Fruit fly (Drosophila melanogaster) whole organism, prepupa: ENCODE data around the gene CG5225.
A peak's percentile ranks its signal among the peaks of the same experiment; 100 is the strongest.

Experiments used
- Blimp-1 ChIP-seq: fragments of 200-800 bp; sonication (Bioruptor generic); optimal IDR thresholded peaks from 3 replicates; lab custom pipeline; 2017; ENCODE audit warnings: missing biosample characterization, missing genetic modification characterization, mild to moderate bottlenecking, moderate library complexity, missing genetic modification reagents
- CG10631 ChIP-seq: fragments of 200-800 bp; sonication (Bioruptor generic); optimal IDR thresholded peaks from 2 replicates; lab custom pipeline; 2016; ENCODE audit warnings: missing biosample characterization, missing genetic modification characterization
- CG11762 ChIP-seq: fragments of 200-800 bp; sonication (Bioruptor generic); optimal IDR thresholded peaks from 3 replicates; lab custom pipeline; 2016; ENCODE audit warnings: missing biosample characterization, missing genetic modification characterization; ENCODE audit not compliant: insufficient read depth
- CG15336 ChIP-seq: fragments of 200-800 bp; sonication (Bioruptor generic); IDR thresholded peaks from 2 replicates; pipeline ENCODE4 v1.3.6; 2022; ENCODE audit warnings: missing biosample characterization, missing genetic modification characterization
- CG16779 ChIP-seq: fragments of 200-800 bp; sonication (Bioruptor generic); optimal IDR thresholded peaks from 3 replicates; lab custom pipeline; 2017; ENCODE audit warnings: missing biosample characterization, mild to moderate bottlenecking, missing genetic modification characterization
- CG31627 ChIP-seq: fragments of 200-800 bp; sonication (Bioruptor generic); optimal IDR thresholded peaks from 3 replicates; lab custom pipeline; 2016; ENCODE audit warnings: missing biosample characterization, missing genetic modification characterization
- CG4318 ChIP-seq: fragments of 200-800 bp; sonication (Bioruptor generic); optimal IDR thresholded peaks from 3 replicates; lab custom pipeline; 2017; ENCODE audit warnings: missing biosample characterization, mild to moderate bottlenecking, missing genetic modification characterization
- CG6163 ChIP-seq: fragments of 200-800 bp; sonication (Bioruptor generic); IDR thresholded peaks from 3 replicates; pipeline ENCODE4 v1.3.6; 2022; ENCODE audit warnings: missing biosample characterization, missing genetic modification characterization
- CG6276 ChIP-seq: fragments of 200-800 bp; sonication (Bioruptor generic); optimal IDR thresholded peaks from 2 replicates; lab custom pipeline; 2017; ENCODE audit warnings: missing biosample characterization, mild to moderate bottlenecking, missing genetic modification characterization
- CG6792 ChIP-seq: fragments of 200-800 bp; sonication (Bioruptor generic); optimal IDR thresholded peaks from 3 replicates; lab custom pipeline; 2016; ENCODE audit warnings: missing biosample characterization, missing genetic modification characterization
- CG6808 ChIP-seq: fragments of 200-800 bp; sonication (Bioruptor generic); optimal IDR thresholded peaks from 3 replicates; lab custom pipeline; 2017; ENCODE audit warnings: missing biosample characterization, missing genetic modification characterization, mild to moderate bottlenecking, moderate library complexity, missing genetic modification reagents
- CG6854 ChIP-seq: fragments of 200-800 bp; sonication (Bioruptor generic); optimal IDR thresholded peaks from 2 replicates; lab custom pipeline; 2017; ENCODE audit warnings: missing biosample characterization, mild to moderate bottlenecking, missing genetic modification characterization
- CG7368 ChIP-seq: fragments of 200-800 bp; sonication (Bioruptor generic); optimal IDR thresholded peaks from 3 replicates; lab custom pipeline; 2016; ENCODE audit warnings: missing biosample characterization, missing genetic modification characterization
- CG8119 ChIP-seq: fragments of 200-800 bp; sonication (Bioruptor generic); IDR thresholded peaks from 3 replicates; pipeline ENCODE4 v1.3.6; 2022; ENCODE audit warnings: missing biosample characterization, missing genetic modification characterization
- CG8632 ChIP-seq: fragments of 200-800 bp; sonication (Bioruptor generic); optimal IDR thresholded peaks from 3 replicates; lab custom pipeline; 2016; ENCODE audit warnings: missing biosample characterization, missing genetic modification characterization
- CG9139 ChIP-seq: fragments of 200-800 bp; sonication (Bioruptor generic); optimal IDR thresholded peaks from 3 replicates; lab custom pipeline; 2017; ENCODE audit warnings: missing biosample characterization, mild to moderate bottlenecking, missing genetic modification characterization
- Eip75B ChIP-seq: fragments of 200-800 bp; sonication (Bioruptor generic); optimal IDR thresholded peaks from 3 replicates; lab custom pipeline; 2016; ENCODE audit warnings: missing biosample characterization, missing genetic modification characterization
- Eip78C ChIP-seq: fragments of 200-800 bp; sonication (Bioruptor generic); peaks from one replicate; lab custom pipeline; 2016; ENCODE audit warnings: missing biosample characterization, missing genetic modification characterization
- Eip93F ChIP-seq: fragments of 200-800 bp; sonication (Bioruptor generic); optimal IDR thresholded peaks from 2 replicates; lab custom pipeline; 2016; ENCODE audit warnings: missing biosample characterization, mild to moderate bottlenecking, missing genetic modification characterization
- Ets21C ChIP-seq: fragments of 200-800 bp; sonication (Bioruptor generic); optimal IDR thresholded peaks from 3 replicates; lab custom pipeline; 2016; ENCODE audit warnings: missing biosample characterization, missing genetic modification characterization
- Ets96B ChIP-seq: fragments of 200-800 bp; optimal IDR thresholded peaks from 2 replicates; lab custom pipeline; 2019; ENCODE audit warnings: missing biosample characterization, mild to moderate bottlenecking, missing genetic modification characterization, moderate library complexity
- Hr38 ChIP-seq: sonication (Bioruptor generic); optimal IDR thresholded peaks from 2 replicates; lab custom pipeline; 2016; ENCODE audit warnings: missing biosample characterization, missing genetic modification characterization
- Hr39 ChIP-seq: fragments of 200-800 bp; sonication (Bioruptor generic); optimal IDR thresholded peaks from 2 replicates; lab custom pipeline; 2016; ENCODE audit warnings: missing biosample characterization, missing genetic modification characterization
- Hr4 ChIP-seq: fragments of 200-800 bp; sonication (Bioruptor generic); optimal IDR thresholded peaks from 3 replicates; lab custom pipeline; 2016; ENCODE audit warnings: missing biosample characterization, missing genetic modification characterization
- Lpt ChIP-seq: fragments of 200-800 bp; sonication (Bioruptor generic); optimal IDR thresholded peaks from 3 replicates; lab custom pipeline; 2016; ENCODE audit warnings: missing biosample characterization, missing genetic modification characterization
- Met ChIP-seq: fragments of 200-800 bp; sonication (Bioruptor generic); optimal IDR thresholded peaks from 3 replicates; lab custom pipeline; 2016; ENCODE audit warnings: missing biosample characterization, missing genetic modification characterization
- OdsH ChIP-seq: fragments of 200-800 bp; sonication (Bioruptor generic); optimal IDR thresholded peaks from 3 replicates; lab custom pipeline; 2016; ENCODE audit warnings: missing biosample characterization, missing genetic modification characterization
- Sox102F ChIP-seq: fragments of 200-800 bp; sonication (Bioruptor generic); optimal IDR thresholded peaks from 2 replicates; lab custom pipeline; 2016; ENCODE audit warnings: missing biosample characterization, mild to moderate bottlenecking, missing genetic modification characterization
- Sox14 ChIP-seq: fragments of 200-800 bp; sonication (Bioruptor generic); optimal IDR thresholded peaks from 3 replicates; lab custom pipeline; 2016; ENCODE audit warnings: missing biosample characterization, missing genetic modification characterization
- Sox15 ChIP-seq: fragments of 200-800 bp; sonication (Bioruptor generic); optimal IDR thresholded peaks from 3 replicates; lab custom pipeline; 2016; ENCODE audit warnings: missing biosample characterization, missing genetic modification characterization
- achi ChIP-seq: fragments of 200-800 bp; sonication (Bioruptor generic); optimal IDR thresholded peaks from 3 replicates; lab custom pipeline; 2016; ENCODE audit warnings: missing biosample characterization, missing genetic modification characterization
- dac ChIP-seq: fragments of 200-800 bp; sonication (Bioruptor generic); optimal IDR thresholded peaks from 2 replicates; lab custom pipeline; 2017; ENCODE audit warnings: missing biosample characterization, mild to moderate bottlenecking, missing genetic modification characterization
- dsx ChIP-seq: fragments of 200-800 bp; optimal IDR thresholded peaks from 3 replicates; lab custom pipeline; 2019; ENCODE audit warnings: missing biosample characterization, mild to moderate bottlenecking, missing genetic modification characterization, moderate library complexity; ENCODE audit not compliant: poor library complexity, severe bottlenecking
- eg ChIP-seq: fragments of 200-800 bp; sonication (Bioruptor generic); IDR thresholded peaks from 3 replicates; pipeline ENCODE4 v1.3.6; 2022; ENCODE audit warnings: missing biosample characterization, missing genetic modification characterization
- esn ChIP-seq: fragments of 200-800 bp; sonication (Bioruptor generic); optimal IDR thresholded peaks from 2 replicates; lab custom pipeline; 2016; ENCODE audit warnings: missing biosample characterization, mild to moderate bottlenecking, missing genetic modification characterization, moderate library complexity
- net ChIP-seq: fragments of 200-800 bp; sonication (Bioruptor generic); optimal IDR thresholded peaks from 3 replicates; lab custom pipeline; 2016; ENCODE audit warnings: missing biosample characterization, missing genetic modification characterization
- pdm3 ChIP-seq: fragments of 200-800 bp; sonication (Bioruptor generic); optimal IDR thresholded peaks from 3 replicates; lab custom pipeline; 2016; ENCODE audit warnings: missing biosample characterization, missing genetic modification characterization
- spab ChIP-seq: fragments of 200-800 bp; sonication (Bioruptor generic); optimal IDR thresholded peaks from 2 replicates; lab custom pipeline; 2017; ENCODE audit warnings: missing biosample characterization, mild to moderate bottlenecking, missing genetic modification characterization, missing genetic modification reagents
- ss ChIP-seq, 2 experiments: fragments of 200-800 bp; sonication (Bioruptor generic); optimal IDR thresholded peaks; 2 replicates in 1 of 2; 3 replicates in 1 of 2; lab custom pipeline; 2017 to 2018; ENCODE audit warnings: mild to moderate bottlenecking in 2 of 2, missing biosample characterization in 2 of 2, missing genetic modification characterization in 2 of 2, moderate library complexity in 1 of 2
- svp ChIP-seq: fragments of 200-800 bp; sonication (Bioruptor generic); peaks from one replicate; lab custom pipeline; 2016; ENCODE audit warnings: missing biosample characterization, missing genetic modification characterization
- topi ChIP-seq: fragments of 200-800 bp; sonication (Bioruptor generic); optimal IDR thresholded peaks from 3 replicates; lab custom pipeline; 2016; ENCODE audit warnings: missing biosample characterization, missing genetic modification characterization
- vri ChIP-seq: fragments of 200-800 bp; sonication (Bioruptor generic); optimal IDR thresholded peaks from 3 replicates; lab custom pipeline; 2016; ENCODE audit warnings: missing biosample characterization, mild to moderate bottlenecking, missing genetic modification characterization

The CG5225 gene

dm6 chr3R:17065018-17065784, 36.7 kb downstream of the CG5225 start (continued):
- TF ChIP-seq achi (GFP tag; lab: Kevin White, UChicago) (peak; percentile 94), CG11762 (peak; percentile 90), spab (GFP tag; lab: Kevin White, UChicago) (peak; percentile 84), CG6854 (peak; percentile 86), svp (peak; percentile 99), Ets21C (GFP tag; lab: Kevin White, UChicago) (peak; percentile 94), eg (GFP tag; lab: Robert Waterston, UW) (peak; percentile 91), net (GFP tag; lab: Kevin White, UChicago) (peak; percentile 95), CG10631 (peak; percentile 91), CG4318 (GFP tag; lab: Kevin White, UChicago) (peak; percentile 92), Hr38 (GFP tag; lab: Kevin White, UChicago) (no peak), Eip93F (GFP tag; lab: Kevin White, UChicago) (peak; percentile 92), CG6792 (GFP tag; lab: Kevin White, UChicago) (peak; percentile 90), dsx (GFP tag; lab: Kevin White, UChicago) (peak; percentile 86), CG6276 (GFP tag; lab: Kevin White, UChicago) (peak; percentile 91), topi (peak; percentile 98), CG8632 (peak; percentile 93), Ets96B (peak; percentile 91), CG31627 (GFP tag; lab: Kevin White, UChicago) (peak; percentile 97), Met (GFP tag; lab: Kevin White, UChicago) (peak; percentile 98), CG16779 (tag; lab: Kevin White, UChicago) (peak; percentile 73), ss (GFP tag; optimal IDR thresholded peaks at IDR 0.05; lab: Kevin White, UChicago) (peak; percentile 88 to 92), CG8119 (GFP tag; lab: Robert Waterston, UW) (peak; percentile 95), CG15336 (GFP tag; lab: Robert Waterston, UW) (peak; percentile 94), Sox102F (GFP tag; lab: Kevin White, UChicago) (peak; percentile 97), CG7368 (GFP tag; lab: Kevin White, UChicago) (peak; percentile 90), OdsH (GFP tag; lab: Kevin White, UChicago) (peak; percentile 94), CG6808 (peak; percentile 85), Blimp-1 (GFP tag; lab: Kevin White, UChicago) (peak; percentile 96), vri (peak; percentile 95), esn (GFP tag; lab: Kevin White, UChicago) (peak; percentile 98), Hr4 (GFP tag; lab: Kevin White, UChicago) (peak; percentile 97), Sox14 (peak; percentile 97), Hr39 (peak; percentile 96), Eip75B (GFP tag; lab: Kevin White, UChicago) (peak; percentile 97), Eip78C (GFP tag; lab: Kevin White, UChicago) (peak; percentile 99), pdm3 (peak; percentile 97), Sox15 (GFP tag; lab: Kevin White, UChicago) (peak; percentile 90), CG9139 (GFP tag; lab: Kevin White, UChicago) (peak; percentile 68), dac (GFP tag; lab: Kevin White, UChicago) (peak; percentile 91), Lpt (GFP tag; lab: Kevin White, UChicago) (peak; percentile 89)

DNA sequence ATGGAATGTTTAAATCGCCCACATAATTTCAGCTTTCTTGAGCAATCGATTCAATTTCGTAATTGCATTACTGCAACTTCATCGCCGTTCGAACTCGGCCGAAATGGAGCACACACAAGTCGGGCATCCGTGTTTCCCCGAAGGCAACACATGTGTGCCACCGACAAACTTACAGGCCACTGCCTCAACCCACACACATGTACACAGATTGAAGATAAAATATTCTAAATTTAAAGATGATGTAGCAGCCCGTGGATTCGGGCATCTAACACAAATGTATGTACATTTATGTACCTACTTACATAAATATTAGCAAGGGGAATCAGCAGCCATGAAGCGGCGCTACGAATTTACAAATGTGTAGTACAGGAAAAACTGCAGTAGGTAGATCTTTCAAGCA, 37.6 kb downstream of the CG5225 start:
- TF ChIP-seq CG4318 (GFP tag; lab: Kevin White, UChicago): no peak
- TF ChIP-seq Blimp-1 (GFP tag; lab: Kevin White, UChicago): no peak
- TF ChIP-seq CG31627 (GFP tag; lab: Kevin White, UChicago): no peak
- no peak for TF ChIP-seq svp
- no peak for TF ChIP-seq CG6163
- peak; percentile 38 for TF ChIP-seq Eip78C (GFP tag; lab: Kevin White, UChicago)
